Worm (Caenorhabditis elegans) whole organism, L1 larva: ENCODE results near the gene srb-12.

Experiments used
- C34B4.2 ChIP-seq: sonication (generic microtip); optimal IDR thresholded peaks from 2 replicates; lab custom pipeline; 2017; ENCODE audit warnings: mild to moderate bottlenecking, missing genetic modification characterization, missing compliant biosample characterization
- F16B12.6 ChIP-seq: fragments of 150-350 bp; optimal IDR thresholded peaks from 2 replicates; lab custom pipeline; 2014; ENCODE audit warnings: missing biosample characterization, missing genetic modification characterization
- Y116A8C.19 ChIP-seq: sonication (generic microtip); optimal IDR thresholded peaks from 2 replicates; lab custom pipeline; 2016; ENCODE audit warnings: missing compliant biosample characterization, missing genetic modification characterization, borderline replicate concordance
- aha-1 ChIP-seq: fragments of 150-350 bp; optimal IDR thresholded peaks from 2 replicates; lab custom pipeline; 2014; ENCODE audit warnings: missing biosample characterization, missing genetic modification characterization
- alr-1 ChIP-seq: fragments of 200-800 bp; sonication (Bioruptor generic); optimal IDR thresholded peaks from 2 replicates; lab custom pipeline; 2018; ENCODE audit warnings: borderline replicate concordance, mild to moderate bottlenecking, missing genetic modification characterization, missing compliant biosample characterization
- aly-2 ChIP-seq: fragments of 150-350 bp; optimal IDR thresholded peaks from 2 replicates; lab custom pipeline; 2014; ENCODE audit warnings: missing biosample characterization, missing genetic modification characterization
- ama-1 ChIP-seq: fragments of 150-350 bp; optimal IDR thresholded peaks from 2 replicates; lab custom pipeline; 2014
- ceh-63 ChIP-seq: fragments of 200-800 bp; sonication (Bioruptor generic); optimal IDR thresholded peaks from 2 replicates; lab custom pipeline; 2018; ENCODE audit warnings: mild to moderate bottlenecking, missing genetic modification characterization, missing compliant biosample characterization
- ceh-8 ChIP-seq: fragments of 200-800 bp; sonication (Bioruptor generic); optimal IDR thresholded peaks from 2 replicates; lab custom pipeline; 2018; ENCODE audit warnings: mild to moderate bottlenecking, missing genetic modification characterization, moderate library complexity, missing compliant biosample characterization
- ceh-88 ChIP-seq: fragments of 200-800 bp; sonication (Bioruptor generic); IDR thresholded peaks from 2 replicates; pipeline ENCODE4 v1.3.6; 2022; ENCODE audit warnings: missing genetic modification characterization, missing compliant biosample characterization
- dpl-1 ChIP-seq, 3 experiments: fragments of 150-350 bp in 2 of 3; sonication (generic microtip) in 1 of 3; optimal IDR thresholded peaks; 2 replicates each; lab custom pipeline; 2014 to 2017; ENCODE audit warnings: missing biosample characterization in 3 of 3, missing genetic modification characterization in 3 of 3, missing genetic modification reagents in 3 of 3
- efl-1 ChIP-seq, 4 experiments: fragments of 150-350 bp; optimal IDR thresholded peaks in 3 of 4; peaks in 1 of 4; 1 replicate in 1 of 4; 2 replicates in 3 of 4; lab custom pipeline; 2014; ENCODE audit warnings: missing biosample characterization in 2 of 4, missing genetic modification characterization in 2 of 4, missing genetic modification reagents in 2 of 4
- egl-13 ChIP-seq: sonication (generic microtip); optimal IDR thresholded peaks from 2 replicates; lab custom pipeline; 2016; ENCODE audit warnings: missing genotype, missing genetic modification reagents, missing genetic modification characterization, missing compliant biosample characterization
- elt-2 ChIP-seq: sonication (generic microtip); optimal IDR thresholded peaks from 2 replicates; lab custom pipeline; 2016; ENCODE audit warnings: missing genetic modification characterization, mild to moderate bottlenecking, inconsistent platforms, missing compliant biosample characterization, missing genetic modification reagents
- elt-3 ChIP-seq, 6 experiments: fragments of 150-350 bp in 1 of 6; sonication (generic microtip); optimal IDR thresholded peaks; 2 replicates each; lab custom pipeline; 2017 to 2018; ENCODE audit warnings: missing biosample characterization in 6 of 6, missing genetic modification characterization in 6 of 6, inconsistent platforms in 1 of 6
- fkh-8 ChIP-seq: sonication (generic microtip); optimal IDR thresholded peaks from 2 replicates; lab custom pipeline; 2016; ENCODE audit warnings: mild to moderate bottlenecking, missing genetic modification characterization, missing compliant biosample characterization
- grh-1 ChIP-seq: fragments of 200-800 bp; sonication (Bioruptor generic); IDR thresholded peaks from 2 replicates; pipeline ENCODE4 v1.3.6; 2022; ENCODE audit warnings: missing genetic modification reagents, missing genetic modification characterization, missing compliant biosample characterization
- hlh-17 ChIP-seq: fragments of 200-800 bp; sonication (Bioruptor generic); optimal IDR thresholded peaks from 2 replicates; lab custom pipeline; 2018; ENCODE audit warnings: missing genetic modification characterization, mild to moderate bottlenecking, missing compliant biosample characterization, moderate library complexity, borderline replicate concordance
- lin-14 ChIP-seq: fragments of 200-800 bp; sonication (Bioruptor generic); optimal IDR thresholded peaks from 2 replicates; lab custom pipeline; 2018; ENCODE audit warnings: mild to moderate bottlenecking, missing genetic modification characterization, moderate library complexity, missing compliant biosample characterization
- lin-15B ChIP-seq: fragments of 150-350 bp; sonication (generic microtip); optimal IDR thresholded peaks from 3 replicates; lab custom pipeline; 2014; ENCODE audit warnings: missing biosample characterization, missing genetic modification characterization
- lin-35 ChIP-seq, 2 experiments: fragments of 150-350 bp; optimal IDR thresholded peaks; 2 replicates each; lab custom pipeline; 2014; ENCODE audit warnings: missing biosample characterization in 2 of 2, missing genetic modification characterization in 2 of 2, missing genetic modification reagents in 2 of 2
- lir-3 ChIP-seq: sonication (generic microtip); optimal IDR thresholded peaks from 2 replicates; lab custom pipeline; 2016; ENCODE audit warnings: mild to moderate bottlenecking, missing genetic modification characterization, moderate library complexity, missing compliant biosample characterization; ENCODE audit not compliant: poor library complexity
- mab-9 ChIP-seq: fragments of 200-800 bp; sonication (Bioruptor generic); IDR thresholded peaks from 2 replicates; pipeline ENCODE4 v1.3.6; 2022; ENCODE audit warnings: missing genetic modification reagents, missing genetic modification characterization, missing compliant biosample characterization
- mep-1 ChIP-seq: fragments of 150-350 bp; optimal IDR thresholded peaks from 2 replicates; lab custom pipeline; 2014; ENCODE audit warnings: missing biosample characterization, missing genetic modification characterization
- nhr-20 ChIP-seq: sonication (generic microtip); optimal IDR thresholded peaks from 2 replicates; lab custom pipeline; 2016; ENCODE audit warnings: mild to moderate bottlenecking, missing genetic modification characterization, missing compliant biosample characterization
- nhr-71 ChIP-seq: sonication (generic microtip); optimal IDR thresholded peaks from 2 replicates; lab custom pipeline; 2016; ENCODE audit warnings: mild to moderate bottlenecking, missing genetic modification characterization, moderate library complexity, missing compliant biosample characterization
- nhr-76 ChIP-seq: sonication (generic microtip); optimal IDR thresholded peaks from 2 replicates; lab custom pipeline; 2017; ENCODE audit warnings: missing biosample characterization, missing genetic modification characterization
- nhr-77 ChIP-seq: fragments of 150-350 bp; optimal IDR thresholded peaks from 2 replicates; lab custom pipeline; 2014; ENCODE audit warnings: missing biosample characterization, missing genetic modification characterization
- pax-3 ChIP-seq: fragments of 200-800 bp; sonication (Bioruptor generic); optimal IDR thresholded peaks from 2 replicates; lab custom pipeline; 2018; ENCODE audit warnings: mild to moderate bottlenecking, missing genetic modification characterization, moderate library complexity, missing compliant biosample characterization
- snpc-4 ChIP-seq: fragments of 150-350 bp; optimal IDR thresholded peaks from 2 replicates; lab custom pipeline; 2014; ENCODE audit warnings: missing biosample characterization, missing genetic modification characterization
- sptf-1 ChIP-seq: fragments of 150-350 bp; optimal IDR thresholded peaks from 2 replicates; lab custom pipeline; 2014; ENCODE audit warnings: missing biosample characterization, missing genetic modification characterization
- swsn-7 ChIP-seq: sonication (generic microtip); optimal IDR thresholded peaks from 2 replicates; lab custom pipeline; 2016; ENCODE audit warnings: missing genetic modification characterization, missing compliant biosample characterization
- unc-130 ChIP-seq: fragments of 150-350 bp; optimal IDR thresholded peaks from 2 replicates; lab custom pipeline; 2017; ENCODE audit warnings: missing biosample characterization, missing genetic modification characterization, inconsistent platforms
- unc-30 ChIP-seq: sonication (generic microtip); optimal IDR thresholded peaks from 2 replicates; lab custom pipeline; 2017; ENCODE audit warnings: missing biosample characterization, missing genetic modification characterization
- unc-62 ChIP-seq: fragments of 150-350 bp; optimal IDR thresholded peaks from 2 replicates; lab custom pipeline; 2014; ENCODE audit warnings: missing biosample characterization, missing genetic modification reagents, missing genetic modification characterization
- unc-98 ChIP-seq: fragments of 200-800 bp; sonication (Bioruptor generic); IDR thresholded peaks from 2 replicates; pipeline ENCODE4 v1.3.6; 2022; ENCODE audit warnings: missing genetic modification characterization, missing compliant biosample characterization
- vab-15 ChIP-seq: sonication (generic microtip); optimal IDR thresholded peaks from 2 replicates; lab custom pipeline; 2017; ENCODE audit warnings: missing genotype, mild to moderate bottlenecking, missing genetic modification characterization, missing compliant biosample characterization
- zip-4 ChIP-seq: fragments of 200-800 bp; sonication (Bioruptor generic); optimal IDR thresholded peaks from 2 replicates; lab custom pipeline; 2018; ENCODE audit warnings: mild to moderate bottlenecking, missing genetic modification characterization, moderate library complexity, missing compliant biosample characterization
- ztf-11 ChIP-seq, 2 experiments: sonication (generic microtip); optimal IDR thresholded peaks; 2 replicates each; lab custom pipeline; 2016 to 2017; ENCODE audit warnings: missing genetic modification characterization in 2 of 2, missing biosample characterization in 1 of 2, missing compliant biosample characterization in 1 of 2

srb-12 gene

ce11 chrII:5148349-5148748, 6.1 kb downstream of the srb-12 start, which contains the start of gene F58A6.5:
TSS of gene F58A6.5 (minus strand) at chrII:5148449.
- TF ChIP-seq ama-1 = no peak
- no peak for TF ChIP-seq lin-15B (tag; lab: Kevin White, UChicago)

- TF ChIP-seq mab-9 (GFP tag; lab: Robert Waterston, UW) = no peak
- no peak for TF ChIP-seq unc-130 (tag; lab: Kevin White, UChicago)
- no peak for TF ChIP-seq hlh-17
- TF ChIP-seq egl-13 = no peak
These were observed 11.8 kb downstream of the srb-12 start, which contains the start of gene F58A6.1 for ce11 chrII:5142619-5143018. TSS of gene F58A6.1 (plus strand) at chrII:5142919.

DNA sequence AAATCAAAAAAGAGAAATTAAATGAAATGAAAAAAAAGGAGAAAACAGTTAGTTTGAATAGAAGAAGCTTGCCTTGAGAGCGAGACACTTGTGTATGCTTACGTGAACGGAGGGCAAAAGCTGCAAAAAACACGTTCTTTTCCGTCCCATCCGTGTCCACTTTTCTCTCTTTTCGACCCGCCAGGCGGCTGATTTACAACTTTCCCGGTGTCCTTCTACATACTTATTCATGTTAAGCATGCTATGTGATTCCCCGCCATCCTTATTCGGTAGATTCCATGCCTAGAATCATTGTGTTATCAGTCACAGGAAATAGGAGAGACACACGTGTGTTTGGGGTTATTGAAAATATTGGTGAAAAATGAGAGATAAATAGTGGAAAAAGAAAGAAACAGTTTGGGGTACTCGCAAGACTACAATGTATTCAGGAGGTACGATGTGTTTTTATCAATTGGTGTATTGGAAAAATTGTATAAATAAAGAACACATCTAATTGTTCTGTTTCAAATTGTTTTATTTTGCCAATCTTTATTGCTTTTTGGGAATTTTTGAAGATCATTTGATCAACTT, 12.4 kb downstream of the srb-12 start, which contains the start of gene nas-29:
Gene nas-29 (minus strand): TSS at position 92 of the 570 bp plus-strand sequence.
- TF ChIP-seq elt-2 = peak; percentile 91
- peak; percentile 34 for TF ChIP-seq lin-14 (GFP tag; lab: Kevin White, UChicago)
- no peak for TF ChIP-seq ceh-8 (GFP tag; lab: Kevin White, UChicago)
- TF ChIP-seq alr-1 (tag; lab: Kevin White, UChicago) = no peak
- peak in 1 of 2 experiments; percentile 48 for TF ChIP-seq lin-35 (GFP tag; optimal IDR thresholded peaks at IDR 0.05; lab: Kevin White, UChicago)
- TF ChIP-seq elt-3 (tag; optimal IDR thresholded peaks at IDR 0.05; lab: Kevin White, UChicago) = peak in 1 of 6 experiments; percentile 31
- peak; percentile 92 for TF ChIP-seq nhr-20 (tag; lab: Kevin White, UChicago)

ce11 chrII:5136296-5136767, 18.1 kb downstream of the srb-12 start, which contains the start of gene F58A6.2:
TSS of gene F58A6.2 (plus strand) at chrII:5136717.
- TF ChIP-seq fkh-8 (tag; lab: Kevin White, UChicago) (peak; percentile 66), sptf-1 (tag; lab: Kevin White, UChicago) (no peak), nhr-71 (tag; lab: Kevin White, UChicago) (peak; percentile 40), dpl-1 (GFP tag; optimal IDR thresholded peaks at IDR 0.05; lab: Kevin White, UChicago) (no peak), ceh-8 (GFP tag; lab: Kevin White, UChicago) (peak; percentile 71)

- no peak for TF ChIP-seq nhr-76 (tag; lab: Kevin White, UChicago)
- TF ChIP-seq snpc-4 (tag; lab: Kevin White, UChicago) = no peak
- no peak for TF ChIP-seq aha-1
- TF ChIP-seq mep-1 = no peak
- TF ChIP-seq, all 84 proteins: peak for 0
These were observed 22.6 kb downstream of the srb-12 start for ce11 chrII:5131800-5132199.

ce11 chrII:5130081-5130480, 24.4 kb downstream of the srb-12 start, which contains the start of gene lgc-56:
TSS of gene lgc-56 (plus strand) at chrII:5130381.
- TF ChIP-seq unc-30 (tag; lab: Kevin White, UChicago) (no peak), nhr-76 (tag; lab: Kevin White, UChicago) (no peak), ceh-88 (GFP tag; lab: Robert Waterston, UW) (no peak), ztf-11 (tag; optimal IDR thresholded peaks at IDR 0.05; lab: Kevin White, UChicago) (no peak), unc-98 (GFP tag; lab: Robert Waterston, UW) (no peak), grh-1 (GFP tag; lab: Robert Waterston, UW) (no peak), ceh-8 (GFP tag; lab: Kevin White, UChicago) (no peak), F16B12.6 (tag; lab: Kevin White, UChicago) (no peak), efl-1 (optimal IDR thresholded peaks at IDR 0.05; lab: Kevin White, UChicago) (no peak), efl-1 (GFP tag; optimal IDR thresholded peaks at IDR 0.05 in 1 of 2; lab: Kevin White, UChicago) (no peak), aly-2 (tag; lab: Kevin White, UChicago) (no peak), pax-3 (tag; lab: Kevin White, UChicago) (no peak), unc-62 (no peak), lir-3 (tag; lab: Kevin White, UChicago) (no peak), nhr-77 (no peak), ceh-63 (GFP tag; lab: Kevin White, UChicago) (no peak), swsn-7 (no peak), vab-15 (tag; lab: Kevin White, UChicago) (no peak), C34B4.2 (tag; lab: Kevin White, UChicago) (no peak), zip-4 (no peak), Y116A8C.19 (no peak)
